Fruit fly (Drosophila melanogaster) whole organism, embryonic: ENCODE measurements around the gene Polr2F.

ENCODE experiments used
- CG10274 ChIP-seq: fragments of 200-800 bp; sonication (Bioruptor generic); optimal IDR thresholded peaks from 3 replicates; lab custom pipeline; 2017; ENCODE audit warnings: missing biosample characterization, mild to moderate bottlenecking, missing genetic modification characterization
- CG11456 ChIP-seq: fragments of 200-800 bp; sonication (Bioruptor generic); IDR thresholded peaks from 3 replicates; pipeline ENCODE4 v1.3.6; 2022; ENCODE audit warnings: missing biosample characterization, missing genetic modification characterization
- CG15601 ChIP-seq: fragments of 200-800 bp; sonication (Bioruptor generic); optimal IDR thresholded peaks from 3 replicates; lab custom pipeline; 2019; ENCODE audit warnings: missing biosample characterization, mild to moderate bottlenecking, missing genetic modification characterization, moderate library complexity
- CG16779 ChIP-seq: fragments of 200-800 bp; sonication (Bioruptor generic); IDR thresholded peaks from 2 replicates; pipeline ENCODE4 v1.3.6; 2022; ENCODE audit warnings: missing biosample characterization, missing genetic modification characterization
- CG7839 ChIP-seq: fragments of 200-800 bp; sonication (Bioruptor generic); optimal IDR thresholded peaks from 3 replicates; lab custom pipeline; 2018; ENCODE audit warnings: missing biosample characterization, mild to moderate bottlenecking, missing genetic modification characterization, moderate library complexity
- CG8924 ChIP-seq: fragments of 200-800 bp; optimal IDR thresholded peaks from 3 replicates; lab custom pipeline; 2019; ENCODE audit warnings: missing biosample characterization, mild to moderate bottlenecking, missing genetic modification characterization, moderate library complexity
- CG9437 ChIP-seq: fragments of 200-800 bp; sonication (Bioruptor generic); optimal IDR thresholded peaks from 2 replicates; lab custom pipeline; 2018; ENCODE audit warnings: missing biosample characterization, mild to moderate bottlenecking, missing genetic modification characterization
- Dbx ChIP-seq: fragments of 200-800 bp; sonication (Bioruptor generic); IDR thresholded peaks from 3 replicates; pipeline ENCODE4 v1.3.6; 2022; ENCODE audit warnings: missing biosample characterization, missing genetic modification characterization
- Deaf1 ChIP-seq: fragments of 200-800 bp; optimal IDR thresholded peaks from 3 replicates; lab custom pipeline; 2019; ENCODE audit warnings: missing biosample characterization, mild to moderate bottlenecking, missing genetic modification characterization, moderate library complexity
- Doc3 ChIP-seq: fragments of 200-800 bp; sonication (Bioruptor generic); IDR thresholded peaks from 3 replicates; pipeline ENCODE4 v1.3.6; 2022; ENCODE audit warnings: missing biosample characterization, missing genetic modification characterization; ENCODE audit not compliant: partially characterized antibody
- ERR ChIP-seq: fragments of 200-800 bp; sonication (Bioruptor generic); optimal IDR thresholded peaks from 2 replicates; lab custom pipeline; 2016; ENCODE audit warnings: missing biosample characterization, missing genetic modification characterization
- Ets65A ChIP-seq: fragments of 200-800 bp; sonication (Bioruptor generic); peaks from one replicate; lab custom pipeline; 2016; ENCODE audit warnings: missing biosample characterization, missing genetic modification characterization
- Gug ChIP-seq: fragments of 200-800 bp; sonication (Bioruptor generic); IDR thresholded peaks from 4 replicates; pipeline ENCODE4 v1.3.6; 2022; ENCODE audit warnings: missing biosample characterization, missing genetic modification characterization
- Med ChIP-seq: fragments of 200-800 bp; sonication (Bioruptor generic); peaks from one replicate; lab custom pipeline; 2016; ENCODE audit warnings: missing biosample characterization, missing genetic modification characterization, mild to moderate bottlenecking, inconsistent platforms, moderate library complexity
- Mes4 ChIP-seq: fragments of 200-800 bp; sonication (Bioruptor generic); optimal IDR thresholded peaks from 2 replicates; lab custom pipeline; 2016; ENCODE audit warnings: missing biosample characterization, missing genetic modification characterization
- NC2α ChIP-seq: fragments of 200-800 bp; sonication (Bioruptor generic); optimal IDR thresholded peaks from 2 replicates; lab custom pipeline; 2016; ENCODE audit warnings: missing biosample characterization, missing genetic modification characterization
- NK7.1 ChIP-seq: fragments of 200-800 bp; sonication (Bioruptor generic); optimal IDR thresholded peaks from 3 replicates; lab custom pipeline; 2016; ENCODE audit warnings: missing biosample characterization, missing genetic modification characterization
- Trl ChIP-seq, 3 experiments: fragments of >200 bp in 2 of 3; fragments of 200-800 bp in 1 of 3; sonication (Bioruptor generic) in 1 of 3; optimal IDR thresholded peaks; 2 replicates in 1 of 3; 3 replicates in 2 of 3; lab custom pipeline; 2016 to 2017; ENCODE audit warnings: missing biosample characterization in 1 of 3, missing genetic modification characterization in 1 of 3
- insv ChIP-seq, 2 experiments: fragments of 200-800 bp; sonication (Bioruptor generic); optimal IDR thresholded peaks; 3 replicates each; lab custom pipeline; 2016 to 2018; ENCODE audit warnings: missing biosample characterization in 2 of 2, missing genetic modification characterization in 2 of 2
- twi ChIP-seq: fragments of 200-800 bp; optimal IDR thresholded peaks from 2 replicates; lab custom pipeline; 2019; ENCODE audit warnings: missing biosample characterization, mild to moderate bottlenecking, missing genetic modification characterization, moderate library complexity
- yki ChIP-seq: fragments of >200 bp; optimal IDR thresholded peaks from 3 replicates; lab custom pipeline; 2018
- zfh1 ChIP-seq: fragments of 200-800 bp; sonication (Bioruptor generic); IDR thresholded peaks from 3 replicates; pipeline ENCODE4 v1.3.6; 2022; ENCODE audit warnings: missing biosample characterization, missing genetic modification characterization

The Polr2F gene

dm6 chr3R:5414147-5414748, 42.7 kb downstream of the Polr2F start, which contains the start of gene CG14669:
TSS of gene CG14669 (plus strand) at chr3R:5414527.
- TF ChIP-seq NK7.1 (GFP tag; lab: Kevin White, UChicago) (no peak), yki (lab: Kevin White, UChicago) (peak; percentile 6), ERR (GFP tag; lab: Kevin White, UChicago) (no peak), Dbx (0 out of 3 replicates have a peak, but pooled peaks have one; percentile 15), Trl (optimal IDR thresholded peaks at IDR 0.05; lab: Kevin White, UChicago) (peak; percentile 54 to 60), Trl (GFP tag; optimal IDR thresholded peaks at IDR 0.05; lab: Kevin White, UChicago) (no peak), CG7839 (tag; lab: Kevin White, UChicago) (no peak), Doc3 (peak; percentile 22; the same call in 1 of the 3 replicates), insv (GFP tag; optimal IDR thresholded peaks at IDR 0.05; lab: Kevin White, UChicago) (no peak), CG9437 (no peak), Gug (no peak), CG15601 (tag; lab: Kevin White, UChicago) (no peak), CG16779 (GFP tag; lab: Robert Waterston, UW) (peak; percentile 65; the same call in 1 of the 2 replicates), Deaf1 (tag; lab: Kevin White, UChicago) (peak; percentile 48), Ets65A (GFP tag; lab: Kevin White, UChicago) (peak; percentile 57)

- TF ChIP-seq CG11456 (GFP tag; lab: Robert Waterston, UW): no peak
- TF ChIP-seq zfh1 (GFP tag; lab: Robert Waterston, UW): no peak
- peak; percentile 69 for TF ChIP-seq Med (GFP tag; lab: Kevin White, UChicago)
- TF ChIP-seq CG10274 (GFP tag; lab: Kevin White, UChicago): no peak
- TF ChIP-seq NC2α: no peak
- no peak for TF ChIP-seq CG8924 (tag; lab: Kevin White, UChicago)
- TF ChIP-seq twi (tag; lab: Kevin White, UChicago): no peak
- TF ChIP-seq Mes4: no peak
These were observed 48.9 kb downstream of the Polr2F start for dm6 chr3R:5420454-5420853.
